Fruit fly (Drosophila melanogaster) whole organism, embryonic: ENCODE results near the gene Irk1.
A peak's percentile ranks its signal among the peaks of the same experiment; 100 is the strongest.

ENCODE experiments used
- ATbp ChIP-seq: fragments of 200-800 bp; sonication (Bioruptor generic); optimal IDR thresholded peaks from 2 replicates; lab custom pipeline; 2017; ENCODE audit warnings: missing biosample characterization, mild to moderate bottlenecking, missing genetic modification characterization, missing genetic modification reagents
- Asciz ChIP-seq: fragments of 200-800 bp; sonication (Bioruptor generic); optimal IDR thresholded peaks from 2 replicates; lab custom pipeline; 2017; ENCODE audit warnings: missing biosample characterization, mild to moderate bottlenecking, missing genetic modification characterization, missing genetic modification reagents
- CG10431 ChIP-seq: fragments of 200-800 bp; sonication (Bioruptor generic); optimal IDR thresholded peaks from 3 replicates; lab custom pipeline; 2018; ENCODE audit warnings: missing biosample characterization, mild to moderate bottlenecking, missing genetic modification characterization
- CG10543 ChIP-seq: fragments of 200-800 bp; sonication (Bioruptor generic); optimal IDR thresholded peaks from 3 replicates; lab custom pipeline; 2017; ENCODE audit warnings: missing biosample characterization, mild to moderate bottlenecking, missing genetic modification characterization, moderate library complexity
- CG11696 ChIP-seq: fragments of 200-800 bp; sonication (Bioruptor generic); IDR thresholded peaks from 2 replicates; pipeline ENCODE4 v1.3.6; 2022; ENCODE audit warnings: missing biosample characterization, missing genetic modification characterization
- CG12236 ChIP-seq: fragments of 200-800 bp; sonication (Bioruptor generic); optimal IDR thresholded peaks from 2 replicates; lab custom pipeline; 2016; ENCODE audit warnings: missing biosample characterization, missing genetic modification characterization
- CG12942 ChIP-seq: fragments of 200-800 bp; sonication (Bioruptor generic); optimal IDR thresholded peaks from 3 replicates; lab custom pipeline; 2016; ENCODE audit warnings: missing biosample characterization, missing genetic modification characterization
- CG15514 ChIP-seq: fragments of 200-800 bp; sonication (Bioruptor generic); optimal IDR thresholded peaks from 3 replicates; lab custom pipeline; 2017; ENCODE audit warnings: missing biosample characterization, missing genetic modification characterization, mild to moderate bottlenecking, moderate library complexity, missing genetic modification reagents
- CG17568 ChIP-seq: fragments of 200-800 bp; sonication (Bioruptor generic); optimal IDR thresholded peaks from 2 replicates; lab custom pipeline; 2018; ENCODE audit warnings: missing biosample characterization, mild to moderate bottlenecking, missing genetic modification characterization, moderate library complexity
- CG1832 ChIP-seq: fragments of 200-800 bp; sonication (Bioruptor generic); optimal IDR thresholded peaks from 2 replicates; lab custom pipeline; 2017; ENCODE audit warnings: missing biosample characterization, mild to moderate bottlenecking, missing genetic modification characterization, inconsistent platforms
- CG2875 ChIP-seq: fragments of 200-800 bp; sonication (Bioruptor generic); optimal IDR thresholded peaks from 2 replicates; lab custom pipeline; 2017; ENCODE audit warnings: missing biosample characterization, mild to moderate bottlenecking, missing genetic modification characterization, missing genetic modification reagents
- CG2889 ChIP-seq: fragments of 200-800 bp; sonication (Bioruptor generic); IDR thresholded peaks from 3 replicates; pipeline ENCODE4 v1.3.6; 2022; ENCODE audit warnings: missing biosample characterization, missing genetic modification characterization
- CG30403 ChIP-seq: fragments of 200-800 bp; sonication (Bioruptor generic); optimal IDR thresholded peaks from 3 replicates; lab custom pipeline; 2016; ENCODE audit warnings: missing biosample characterization, missing genetic modification characterization
- CG31441 ChIP-seq: fragments of 200-800 bp; sonication (Bioruptor generic); IDR thresholded peaks from 2 replicates; pipeline ENCODE4 v1.3.6; 2022; ENCODE audit warnings: missing biosample characterization, missing genetic modification characterization
- CG3407 ChIP-seq: fragments of 200-800 bp; sonication (Bioruptor generic); optimal IDR thresholded peaks from 2 replicates; lab custom pipeline; 2018; ENCODE audit warnings: missing biosample characterization, mild to moderate bottlenecking, missing genetic modification characterization
- CG5953 ChIP-seq: fragments of 200-800 bp; sonication (Bioruptor generic); IDR thresholded peaks from 2 replicates; pipeline ENCODE4 v1.3.6; 2022; ENCODE audit warnings: missing biosample characterization, missing genetic modification characterization
- CG6175 ChIP-seq: fragments of 200-800 bp; sonication (Bioruptor generic); IDR thresholded peaks from 3 replicates; pipeline ENCODE4 v1.3.6; 2022; ENCODE audit warnings: missing biosample characterization, missing genetic modification characterization
- CG6813 ChIP-seq: fragments of 200-800 bp; sonication (Bioruptor generic); optimal IDR thresholded peaks from 2 replicates; lab custom pipeline; 2017; ENCODE audit warnings: missing biosample characterization, missing genetic modification characterization, mild to moderate bottlenecking, moderate library complexity, missing genetic modification reagents
- Camta ChIP-seq: fragments of 200-800 bp; sonication (Bioruptor generic); optimal IDR thresholded peaks from 2 replicates; lab custom pipeline; 2016; ENCODE audit warnings: missing biosample characterization, missing genetic modification characterization
- Doc2 ChIP-seq: fragments of 200-800 bp; sonication (Bioruptor generic); IDR thresholded peaks from 2 replicates; pipeline ENCODE4 v1.3.6; 2022; ENCODE audit warnings: missing biosample characterization, missing genetic modification characterization
- HLH3B ChIP-seq: fragments of 200-800 bp; sonication (Bioruptor generic); IDR thresholded peaks from 2 replicates; pipeline ENCODE4 v1.3.6; 2022; ENCODE audit warnings: missing biosample characterization, missing genetic modification characterization
- HLH54F ChIP-seq: fragments of 200-800 bp; sonication (Bioruptor generic); optimal IDR thresholded peaks from 3 replicates; lab custom pipeline; 2016; ENCODE audit warnings: missing biosample characterization, missing genetic modification characterization
- Hmx ChIP-seq: fragments of 200-800 bp; sonication (Bioruptor generic); optimal IDR thresholded peaks from 2 replicates; lab custom pipeline; 2016; ENCODE audit warnings: missing biosample characterization, missing genetic modification characterization
- Hsf ChIP-seq: fragments of 200-800 bp; sonication (Bioruptor generic); optimal IDR thresholded peaks from 3 replicates; lab custom pipeline; 2016; ENCODE audit warnings: missing biosample characterization, missing genetic modification characterization
- Jarid2 ChIP-seq: fragments of 200-800 bp; sonication (Bioruptor generic); optimal IDR thresholded peaks from 3 replicates; lab custom pipeline; 2017; ENCODE audit warnings: mild to moderate bottlenecking, missing biosample characterization, missing genetic modification reagents, missing genetic modification characterization
- Lim3 ChIP-seq: fragments of 200-800 bp; sonication (Bioruptor generic); IDR thresholded peaks from 2 replicates; pipeline ENCODE4 v1.3.6; 2022; ENCODE audit warnings: missing biosample characterization, missing genetic modification characterization
- Med ChIP-seq: fragments of 200-800 bp; sonication (Bioruptor generic); peaks from one replicate; lab custom pipeline; 2016; ENCODE audit warnings: missing biosample characterization, missing genetic modification characterization, mild to moderate bottlenecking, inconsistent platforms, moderate library complexity
- Optix ChIP-seq: fragments of 200-800 bp; sonication (Bioruptor generic); IDR thresholded peaks from 3 replicates; pipeline ENCODE4 v1.3.6; 2022; ENCODE audit warnings: missing biosample characterization, missing genetic modification characterization
- Pdp1 ChIP-seq, 2 experiments: fragments of 200-800 bp; sonication (Bioruptor generic); optimal IDR thresholded peaks; 3 replicates each; lab custom pipeline; 2016; ENCODE audit warnings: missing biosample characterization in 2 of 2, missing genetic modification characterization in 2 of 2, mild to moderate bottlenecking in 1 of 2, moderate library complexity in 1 of 2
- Ravus ChIP-seq: fragments of 200-800 bp; sonication (Bioruptor generic); IDR thresholded peaks from 2 replicates; pipeline ENCODE4 v1.3.6; 2022; ENCODE audit warnings: missing biosample characterization, missing genetic modification characterization
- Vsx1 ChIP-seq: fragments of 200-800 bp; sonication (Bioruptor generic); optimal IDR thresholded peaks from 2 replicates; lab custom pipeline; 2017; ENCODE audit warnings: missing biosample characterization, mild to moderate bottlenecking, missing genetic modification characterization, missing genetic modification reagents
- bbx ChIP-seq: fragments of 200-800 bp; sonication (Bioruptor generic); IDR thresholded peaks from 2 replicates; pipeline ENCODE4 v1.3.6; 2022; ENCODE audit warnings: missing biosample characterization, missing genetic modification characterization; ENCODE audit not compliant: partially characterized antibody
- bsh ChIP-seq, 2 experiments: fragments of 200-800 bp; sonication (Bioruptor generic); optimal IDR thresholded peaks; 2 replicates each; lab custom pipeline; 2017 to 2018; ENCODE audit warnings: mild to moderate bottlenecking in 2 of 2, missing biosample characterization in 2 of 2, missing genetic modification characterization in 2 of 2, moderate library complexity in 1 of 2
- btn ChIP-seq: fragments of 200-800 bp; sonication (Bioruptor generic); optimal IDR thresholded peaks from 2 replicates; lab custom pipeline; 2016; ENCODE audit warnings: missing biosample characterization, missing genetic modification characterization
- caup ChIP-seq: fragments of 200-800 bp; sonication (Bioruptor generic); optimal IDR thresholded peaks from 3 replicates; lab custom pipeline; 2017; ENCODE audit warnings: missing biosample characterization, mild to moderate bottlenecking, missing genetic modification characterization, moderate library complexity; ENCODE audit not compliant: severe bottlenecking
- crc ChIP-seq: fragments of 200-800 bp; sonication (Bioruptor generic); optimal IDR thresholded peaks from 2 replicates; lab custom pipeline; 2016; ENCODE audit warnings: missing biosample characterization, missing genetic modification characterization
- dmrt99B ChIP-seq: fragments of 200-800 bp; sonication (Bioruptor generic); optimal IDR thresholded peaks from 2 replicates; lab custom pipeline; 2018; ENCODE audit warnings: missing biosample characterization, mild to moderate bottlenecking, missing genetic modification characterization, moderate library complexity
- eyg ChIP-seq: fragments of 200-800 bp; sonication (Bioruptor generic); optimal IDR thresholded peaks from 3 replicates; lab custom pipeline; 2016; ENCODE audit warnings: missing biosample characterization, missing genetic modification characterization
- fd102C ChIP-seq: fragments of 200-800 bp; sonication (Bioruptor generic); optimal IDR thresholded peaks from 2 replicates; lab custom pipeline; 2018; ENCODE audit warnings: missing biosample characterization, mild to moderate bottlenecking, missing genetic modification characterization, moderate library complexity
- fd64A ChIP-seq: fragments of 200-800 bp; sonication (Bioruptor generic); optimal IDR thresholded peaks from 3 replicates; lab custom pipeline; 2018; ENCODE audit warnings: missing biosample characterization, mild to moderate bottlenecking, missing genetic modification characterization
- gsb ChIP-seq: fragments of 200-800 bp; sonication (Bioruptor generic); IDR thresholded peaks from 2 replicates; pipeline ENCODE4 v1.3.6; 2022; ENCODE audit warnings: missing biosample characterization, missing genetic modification characterization
- kah ChIP-seq: fragments of 200-800 bp; sonication (Bioruptor generic); optimal IDR thresholded peaks from 2 replicates; lab custom pipeline; 2018; ENCODE audit warnings: missing biosample characterization, mild to moderate bottlenecking, missing genetic modification characterization
- klu ChIP-seq: fragments of 200-800 bp; sonication (Bioruptor generic); IDR thresholded peaks from 2 replicates; pipeline ENCODE4 v1.3.6; 2022; ENCODE audit warnings: missing biosample characterization, missing genetic modification characterization
- onecut ChIP-seq: fragments of 200-800 bp; sonication (Bioruptor generic); IDR thresholded peaks from 2 replicates; pipeline ENCODE4 v1.3.6; 2022; ENCODE audit warnings: missing biosample characterization, missing genetic modification characterization
- pan ChIP-seq, 4 experiments: fragments of >200 bp in 3 of 4; fragments of 200-800 bp in 1 of 4; sonication (Bioruptor generic) in 1 of 4; optimal IDR thresholded peaks in 3 of 4; IDR thresholded peaks in 1 of 4; 2 replicates each; pipeline versions ENCODE4 v1.3.6 to Lab custom; 2017 to 2022; ENCODE audit warnings: missing biosample characterization in 2 of 4, missing genetic modification characterization in 2 of 4, mixed read lengths in 1 of 4
- pros ChIP-seq: fragments of 200-800 bp; sonication (Bioruptor generic); optimal IDR thresholded peaks from 3 replicates; lab custom pipeline; 2019; ENCODE audit warnings: missing biosample characterization, mild to moderate bottlenecking, missing genetic modification characterization, moderate library complexity
- row ChIP-seq: fragments of 200-800 bp; sonication (Bioruptor generic); IDR thresholded peaks from 3 replicates; pipeline ENCODE4 v1.3.6; 2022; ENCODE audit warnings: missing biosample characterization, missing genetic modification characterization
- sens ChIP-seq: fragments of 200-800 bp; sonication (Bioruptor generic); peaks from one replicate; lab custom pipeline; 2016; ENCODE audit warnings: missing biosample characterization, missing genetic modification characterization
- sisA ChIP-seq: fragments of 200-800 bp; sonication (Bioruptor generic); IDR thresholded peaks from 2 replicates; pipeline ENCODE4 v1.3.6; 2022; ENCODE audit warnings: missing biosample characterization, missing genetic modification characterization
- z ChIP-seq: fragments of 200-800 bp; sonication (Bioruptor generic); IDR thresholded peaks from 3 replicates; pipeline ENCODE4 v1.3.6; 2022; ENCODE audit warnings: missing biosample characterization, missing genetic modification characterization

Irk1 gene

dm6 chr3R:23134690-23135089, 33.4 kb upstream of the Irk1 start (continued):
- no peak for TF ChIP-seq CG15514 (GFP tag; lab: Kevin White, UChicago)
- no peak for TF ChIP-seq CG6175 (GFP tag; lab: Robert Waterston, UW)
- TF ChIP-seq crc (GFP tag; lab: Kevin White, UChicago) = no peak
- no peak for TF ChIP-seq CG1832 (GFP tag; lab: Kevin White, UChicago)
- TF ChIP-seq HLH54F (GFP tag; lab: Kevin White, UChicago) = no peak
- no peak for TF ChIP-seq pan (optimal IDR thresholded peaks at IDR 0.05; lab: Kevin White, UChicago)
- TF ChIP-seq pan (GFP tag; optimal IDR thresholded peaks at IDR 0.05 in 1 of 2, IDR thresholded peaks at IDR 0.05 in 1 of 2) = peak in 1 of 2 experiments; percentile 9
- no peak for TF ChIP-seq gsb (GFP tag; lab: Robert Waterston, UW)
- peak; percentile 1 for TF ChIP-seq pros (GFP tag; lab: Kevin White, UChicago)
- no peak for TF ChIP-seq Ravus (GFP tag; lab: Robert Waterston, UW)
- TF ChIP-seq sisA (GFP tag; lab: Robert Waterston, UW) = no peak
- TF ChIP-seq CG17568 (GFP tag; lab: Kevin White, UChicago) = no peak
- TF ChIP-seq fd64A (GFP tag; lab: Kevin White, UChicago) = peak; percentile 42
- peak; percentile 12 for TF ChIP-seq btn (GFP tag; lab: Kevin White, UChicago)
- no peak for TF ChIP-seq Hmx (GFP tag; lab: Kevin White, UChicago)
- no peak for TF ChIP-seq Jarid2
- TF ChIP-seq CG11696 (GFP tag; lab: Robert Waterston, UW) = no peak
- TF ChIP-seq Med (GFP tag; lab: Kevin White, UChicago) = peak; percentile 54
- no peak for TF ChIP-seq CG12236 (GFP tag; lab: Kevin White, UChicago)
- peak; percentile 10 for TF ChIP-seq Asciz (GFP tag; lab: Kevin White, UChicago)
- TF ChIP-seq CG10431 (GFP tag; lab: Kevin White, UChicago) = no peak
- TF ChIP-seq klu (GFP tag; lab: Robert Waterston, UW) = no peak
- TF ChIP-seq eyg (GFP tag; lab: Kevin White, UChicago) = no peak
- no peak for TF ChIP-seq Vsx1 (GFP tag; lab: Kevin White, UChicago)
- 0 out of 2 replicates have a peak, but pooled peaks have one; percentile 13 for TF ChIP-seq CG31441 (GFP tag; lab: Robert Waterston, UW)
- no peak for TF ChIP-seq bsh (GFP tag; optimal IDR thresholded peaks at IDR 0.05; lab: Kevin White, UChicago)
- TF ChIP-seq Optix (GFP tag; lab: Robert Waterston, UW) = no peak
- no peak for TF ChIP-seq CG2889 (GFP tag; lab: Robert Waterston, UW)
- TF ChIP-seq CG12942 (GFP tag; lab: Kevin White, UChicago) = no peak
- TF ChIP-seq CG3407 (GFP tag; lab: Kevin White, UChicago) = peak; percentile 0
- 0 out of 2 replicates have a peak, but pooled peaks have one; percentile 8 for TF ChIP-seq onecut (GFP tag; lab: Robert Waterston, UW)
- peak; percentile 65 for TF ChIP-seq sens (GFP tag; lab: Kevin White, UChicago)
- no peak for TF ChIP-seq CG30403 (GFP tag; lab: Kevin White, UChicago)
- TF ChIP-seq dmrt99B (tag; lab: Kevin White, UChicago) = peak; percentile 3
- 0 out of 2 replicates have a peak, but pooled peaks have one; percentile 7 for TF ChIP-seq CG5953 (GFP tag; lab: Robert Waterston, UW)
- peak; percentile 20 for TF ChIP-seq CG10543 (GFP tag; lab: Kevin White, UChicago)
- TF ChIP-seq ATbp = peak; percentile 37
- no peak for TF ChIP-seq Doc2
- TF ChIP-seq z = 0 out of 3 replicates have a peak, but pooled peaks have one; percentile 21
- no peak for TF ChIP-seq Camta (GFP tag; lab: Kevin White, UChicago)
- peak; percentile 58 for TF ChIP-seq fd102C (GFP tag; lab: Kevin White, UChicago)
- TF ChIP-seq Hsf (GFP tag; lab: Kevin White, UChicago) = no peak
- TF ChIP-seq Pdp1 (GFP tag; optimal IDR thresholded peaks at IDR 0.05; lab: Kevin White, UChicago) = peak in 1 of 2 experiments; percentile 6
- TF ChIP-seq bbx (GFP tag; lab: Robert Waterston, UW) = no peak
- no peak for TF ChIP-seq kah (GFP tag; lab: Kevin White, UChicago)
- TF ChIP-seq row (GFP tag; lab: Robert Waterston, UW) = no peak
- no peak for TF ChIP-seq Lim3 (GFP tag; lab: Robert Waterston, UW)
- TF ChIP-seq HLH3B (GFP tag; lab: Robert Waterston, UW) = 0 out of 2 replicates have a peak, but pooled peaks have one; percentile 14
- TF ChIP-seq caup (GFP tag; lab: Kevin White, UChicago) = no peak
- TF ChIP-seq CG2875 (GFP tag; lab: Kevin White, UChicago) = no peak
- peak; percentile 52 for TF ChIP-seq CG6813 (GFP tag; lab: Kevin White, UChicago)
